Fruit fly (Drosophila melanogaster): ENCODE measurements around the gene Afti.
A peak's percentile ranks its signal among the peaks of the same experiment; 100 is the strongest.

Gene Afti

dm6 chr3R:14373192-14373827 is 46.8 kb upstream of the Afti start (continued):
- TF ChIP-seq lov (optimal IDR thresholded peaks at IDR 0.05) (no peak), lov (GFP tag; IDR thresholded peaks at IDR 0.05) (peak; percentile 93), ap (GFP tag; IDR thresholded peaks at IDR 0.05) (peak; percentile 96), tx (GFP tag; optimal IDR thresholded peaks at IDR 0.05) (peak; percentile 96), twi (tag; optimal IDR thresholded peaks at IDR 0.05) (peak; percentile 83), toy (GFP tag; IDR thresholded peaks at IDR 0.05) (0 out of 2 replicates have a peak, but pooled peaks have one; percentile 36), Hey (tag; optimal IDR thresholded peaks at IDR 0.05) (peak; percentile 64), CG9727 (GFP tag; optimal IDR thresholded peaks at IDR 0.05) (peak; percentile 92), pros (GFP tag; optimal IDR thresholded peaks at IDR 0.05) (peak; percentile 29), Dip2 (GFP tag; IDR thresholded peaks at IDR 0.05) (no peak), Kr (GFP tag; optimal IDR thresholded peaks at IDR 0.05) (no peak), kay (GFP tag; optimal IDR thresholded peaks at IDR 0.05) (peak; percentile 69), sna (GFP tag; IDR thresholded peaks at IDR 0.05; ENCODE audit: partially characterized antibody) (no peak), dimm (GFP tag; IDR thresholded peaks at IDR 0.05) (peak; percentile 92), D19A (tag; optimal IDR thresholded peaks at IDR 0.05) (peak; percentile 84), org-1 (GFP tag; optimal IDR thresholded peaks at IDR 0.05) (peak; percentile 92), CG2202 (tag; optimal IDR thresholded peaks at IDR 0.05) (peak; percentile 87), CG1647 (GFP tag; optimal IDR thresholded peaks at IDR 0.05) (peak; percentile 81), crc (GFP tag; optimal IDR thresholded peaks at IDR 0.05) (peak; percentile 95), rib (GFP tag; IDR thresholded peaks at IDR 0.05) (no peak), tup (GFP tag; optimal IDR thresholded peaks at IDR 0.05) (peak; percentile 94), Xrp1 (GFP tag; IDR thresholded peaks at IDR 0.05) (peak; percentile 86), jumu (GFP tag; optimal IDR thresholded peaks at IDR 0.05) (peak; percentile 87), pzg (GFP tag; optimal IDR thresholded peaks at IDR 0.05) (no peak), CG12219 (GFP tag; optimal IDR thresholded peaks at IDR 0.05) (peak; percentile 96), CG12659 (GFP tag; optimal IDR thresholded peaks at IDR 0.05) (peak; percentile 94), p53 (GFP tag; optimal IDR thresholded peaks at IDR 0.05) (peak; percentile 78), insv (GFP tag; optimal IDR thresholded peaks at IDR 0.05) (peak in 1 of 2 experiments; percentile 71), Bdp1 (GFP tag; optimal IDR thresholded peaks at IDR 0.05) (peak; percentile 90), CG16813 (GFP tag; IDR thresholded peaks at IDR 0.05; ENCODE audit: partially characterized antibody) (no peak), CG4404 (GFP tag; IDR thresholded peaks at IDR 0.05) (peak; percentile 43), CG14014 (GFP tag; IDR thresholded peaks at IDR 0.05) (peak; percentile 96), fd102C (GFP tag; optimal IDR thresholded peaks at IDR 0.05) (no peak), klu (GFP tag; IDR thresholded peaks at IDR 0.05) (peak; percentile 79), CG11093 (GFP tag; IDR thresholded peaks at IDR 0.05) (peak; percentile 59; the same call in 1 of the 3 replicates), Dad (GFP tag; optimal IDR thresholded peaks at IDR 0.05) (peak; percentile 78), CG17612 (GFP tag; IDR thresholded peaks at IDR 0.05) (no peak), CG1792 (GFP tag; optimal IDR thresholded peaks at IDR 0.05) (peak; percentile 75), CG16779 (GFP tag; IDR thresholded peaks at IDR 0.05) (0 out of 2 replicates have a peak, but pooled peaks have one; percentile 57), pho (GFP tag; optimal IDR thresholded peaks at IDR 0.05) (peak; percentile 95), sc (optimal IDR thresholded peaks at IDR 0.05) (no peak), sc (GFP tag; optimal IDR thresholded peaks at IDR 0.05) (peak; percentile 95), CG13296 (GFP tag; optimal IDR thresholded peaks at IDR 0.05) (peak; percentile 65), CG7987 (GFP tag; optimal IDR thresholded peaks at IDR 0.05) (peak; percentile 10), Adf1 (GFP tag; IDR thresholded peaks at IDR 0.05) (peak; percentile 76), da (GFP tag; optimal IDR thresholded peaks at IDR 0.05) (peak; percentile 86), en (GFP tag; optimal IDR thresholded peaks at IDR 0.05) (peak; percentile 93), ttk (GFP tag; IDR thresholded peaks at IDR 0.05) (peak; percentile 82), CG2116 (GFP tag; optimal IDR thresholded peaks at IDR 0.05) (peak; percentile 66), ewg (GFP tag; optimal IDR thresholded peaks at IDR 0.05) (peak; percentile 97), CG30403 (GFP tag; optimal IDR thresholded peaks at IDR 0.05) (peak; percentile 94)

Measured in whole organism, embryonic.